Fruit fly (Drosophila melanogaster) whole organism, embryonic: Measurements from ENCODE around the gene ClpP.

Experiments used
- Abd-B ChIP-seq: fragments of 200-800 bp; sonication (Bioruptor generic); optimal IDR thresholded peaks from 2 replicates; lab custom pipeline; 2018; ENCODE audit warnings: missing biosample characterization, mild to moderate bottlenecking, missing genetic modification characterization, moderate library complexity
- Awh ChIP-seq: fragments of 200-800 bp; sonication (Bioruptor generic); IDR thresholded peaks from 2 replicates; pipeline ENCODE4, ENCODE4 v1.3.6; 2022; ENCODE audit warnings: missing biosample characterization, missing genetic modification characterization
- BEAF-32 ChIP-seq: fragments of 200-800 bp; sonication (Bioruptor generic); optimal IDR thresholded peaks from 3 replicates; lab custom pipeline; 2017; ENCODE audit warnings: missing biosample characterization, missing genetic modification characterization, mild to moderate bottlenecking, moderate library complexity, missing genetic modification reagents
- Bteb2 ChIP-seq: fragments of 200-800 bp; sonication (Bioruptor generic); optimal IDR thresholded peaks from 2 replicates; lab custom pipeline; 2016; ENCODE audit warnings: missing biosample characterization, missing genetic modification characterization
- CG10959 ChIP-seq: fragments of 200-800 bp; sonication (Bioruptor generic); IDR thresholded peaks from 2 replicates; pipeline ENCODE4 v1.3.6; 2022; ENCODE audit warnings: missing biosample characterization, missing genetic modification characterization
- CG11504 ChIP-seq: fragments of 200-800 bp; sonication (Bioruptor generic); optimal IDR thresholded peaks from 3 replicates; lab custom pipeline; 2019; ENCODE audit warnings: missing biosample characterization, mild to moderate bottlenecking, missing genetic modification characterization, moderate library complexity
- CG11695 ChIP-seq: fragments of 200-800 bp; sonication (Bioruptor generic); IDR thresholded peaks from 3 replicates; pipeline ENCODE4 v1.3.6; 2022; ENCODE audit warnings: missing biosample characterization, missing genetic modification characterization
- CG13775 ChIP-seq: fragments of 200-800 bp; sonication (Bioruptor generic); optimal IDR thresholded peaks from 3 replicates; lab custom pipeline; 2017; ENCODE audit warnings: missing biosample characterization, mild to moderate bottlenecking, missing genetic modification characterization
- CG13894 ChIP-seq: fragments of 200-800 bp; sonication (Bioruptor generic); optimal IDR thresholded peaks from 3 replicates; lab custom pipeline; 2018; ENCODE audit warnings: missing biosample characterization, mild to moderate bottlenecking, missing genetic modification characterization, moderate library complexity
- CG15073 ChIP-seq: fragments of 200-800 bp; sonication (Bioruptor generic); optimal IDR thresholded peaks from 2 replicates; lab custom pipeline; 2016; ENCODE audit warnings: missing biosample characterization, missing genetic modification characterization
- CG31441 ChIP-seq: fragments of 200-800 bp; sonication (Bioruptor generic); IDR thresholded peaks from 2 replicates; pipeline ENCODE4 v1.3.6; 2022; ENCODE audit warnings: missing biosample characterization, missing genetic modification characterization
- CG3995 ChIP-seq: fragments of 200-800 bp; sonication (Bioruptor generic); optimal IDR thresholded peaks from 3 replicates; lab custom pipeline; 2016; ENCODE audit warnings: missing biosample characterization, missing genetic modification characterization
- CG4404 ChIP-seq: fragments of 200-800 bp; sonication (Bioruptor generic); IDR thresholded peaks from 2 replicates; pipeline ENCODE4 v1.3.6; 2022; ENCODE audit warnings: missing biosample characterization, missing genetic modification characterization
- CG7928 ChIP-seq: fragments of 200-800 bp; sonication (Bioruptor generic); optimal IDR thresholded peaks from 2 replicates; lab custom pipeline; 2017; ENCODE audit warnings: missing biosample characterization, mild to moderate bottlenecking, missing genetic modification characterization
- CG8359 ChIP-seq: fragments of 200-800 bp; sonication (Bioruptor generic); optimal IDR thresholded peaks from 2 replicates; lab custom pipeline; 2017; ENCODE audit warnings: missing biosample characterization, mild to moderate bottlenecking, missing genetic modification characterization, borderline replicate concordance
- CG8478 ChIP-seq: fragments of >200 bp; optimal IDR thresholded peaks from 2 replicates; lab custom pipeline; 2018
- CG8765 ChIP-seq: fragments of 200-800 bp; sonication (Bioruptor generic); IDR thresholded peaks from 2 replicates; pipeline ENCODE4 v1.3.6; 2022; ENCODE audit warnings: missing biosample characterization, missing genetic modification characterization
- CG8924 ChIP-seq: fragments of 200-800 bp; optimal IDR thresholded peaks from 3 replicates; lab custom pipeline; 2019; ENCODE audit warnings: missing biosample characterization, mild to moderate bottlenecking, missing genetic modification characterization, moderate library complexity
- Doc3 ChIP-seq: fragments of 200-800 bp; sonication (Bioruptor generic); IDR thresholded peaks from 3 replicates; pipeline ENCODE4 v1.3.6; 2022; ENCODE audit warnings: missing biosample characterization, missing genetic modification characterization; ENCODE audit not compliant: partially characterized antibody
- Ets65A ChIP-seq: fragments of 200-800 bp; sonication (Bioruptor generic); peaks from one replicate; lab custom pipeline; 2016; ENCODE audit warnings: missing biosample characterization, missing genetic modification characterization
- HLHmδ ChIP-seq: fragments of 200-800 bp; sonication (Bioruptor generic); optimal IDR thresholded peaks from 2 replicates; lab custom pipeline; 2018; ENCODE audit warnings: missing biosample characterization, mild to moderate bottlenecking, missing genetic modification characterization, moderate library complexity
- Hr51 ChIP-seq, 2 experiments: fragments of 200-800 bp; sonication (Bioruptor generic); optimal IDR thresholded peaks; 2 replicates in 1 of 2; 3 replicates in 1 of 2; lab custom pipeline; 2016 to 2018; ENCODE audit warnings: missing biosample characterization in 2 of 2, missing genetic modification characterization in 2 of 2, mild to moderate bottlenecking in 1 of 2, moderate library complexity in 1 of 2
- Mad ChIP-seq: fragments of 200-800 bp; sonication (Bioruptor generic); optimal IDR thresholded peaks from 2 replicates; lab custom pipeline; 2016; ENCODE audit warnings: missing biosample characterization, missing genetic modification characterization
- NFAT ChIP-seq: fragments of 200-800 bp; sonication (Bioruptor generic); IDR thresholded peaks from 2 replicates; pipeline ENCODE4 v1.3.6; 2022; ENCODE audit warnings: missing biosample characterization, missing genetic modification characterization
- Neu2 ChIP-seq: fragments of 200-800 bp; sonication (Bioruptor generic); optimal IDR thresholded peaks from 3 replicates; lab custom pipeline; 2016; ENCODE audit warnings: missing biosample characterization, missing genetic modification characterization, borderline replicate concordance
- Rx ChIP-seq: fragments of 200-800 bp; sonication (Bioruptor generic); IDR thresholded peaks from 2 replicates; pipeline ENCODE4 v1.3.6; 2022; ENCODE audit warnings: missing biosample characterization, missing genetic modification characterization
- Sry-δ ChIP-seq: fragments of 200-800 bp; sonication (Bioruptor generic); optimal IDR thresholded peaks from 2 replicates; lab custom pipeline; 2016; ENCODE audit warnings: missing biosample characterization, missing genetic modification characterization
- Stat92E ChIP-seq, 3 experiments: fragments of >200 bp in 2 of 3; fragments of 200-800 bp in 1 of 3; sonication (Bioruptor generic) in 1 of 3; optimal IDR thresholded peaks; 2 replicates each; lab custom pipeline; 2017 to 2019; ENCODE audit warnings: missing biosample characterization in 3 of 3, missing genetic modification characterization in 3 of 3, mild to moderate bottlenecking in 1 of 3, moderate library complexity in 1 of 3
- Trl ChIP-seq, 3 experiments: fragments of >200 bp in 2 of 3; fragments of 200-800 bp in 1 of 3; sonication (Bioruptor generic) in 1 of 3; optimal IDR thresholded peaks; 2 replicates in 1 of 3; 3 replicates in 2 of 3; lab custom pipeline; 2016 to 2017; ENCODE audit warnings: missing biosample characterization in 1 of 3, missing genetic modification characterization in 1 of 3
- YL-1 ChIP-seq: fragments of 200-800 bp; sonication (Bioruptor generic); optimal IDR thresholded peaks from 3 replicates; lab custom pipeline; 2017; ENCODE audit warnings: missing biosample characterization, mild to moderate bottlenecking, missing genetic modification characterization
- ash1 ChIP-seq: fragments of 200-800 bp; sonication (Bioruptor generic); optimal IDR thresholded peaks from 2 replicates; lab custom pipeline; 2018; ENCODE audit warnings: missing biosample characterization, mild to moderate bottlenecking, missing genetic modification characterization
- cwo ChIP-seq: fragments of 200-800 bp; sonication (Bioruptor generic); optimal IDR thresholded peaks from 3 replicates; lab custom pipeline; 2017; ENCODE audit warnings: missing biosample characterization, missing genetic modification characterization, mild to moderate bottlenecking, moderate library complexity, missing genetic modification reagents
- ewg ChIP-seq: fragments of 200-800 bp; sonication (Bioruptor generic); optimal IDR thresholded peaks from 3 replicates; lab custom pipeline; 2017; ENCODE audit warnings: mild to moderate bottlenecking, missing biosample characterization, missing genetic modification reagents, missing genetic modification characterization
- fd3F ChIP-seq: fragments of 200-800 bp; sonication (Bioruptor generic); optimal IDR thresholded peaks from 2 replicates; lab custom pipeline; 2018; ENCODE audit warnings: missing biosample characterization, mild to moderate bottlenecking, missing genetic modification characterization, moderate library complexity
- hbn ChIP-seq: fragments of 200-800 bp; sonication (Bioruptor generic); IDR thresholded peaks from 2 replicates; pipeline ENCODE4 v1.3.6; 2022; ENCODE audit warnings: missing biosample characterization, missing genetic modification characterization; ENCODE audit not compliant: partially characterized antibody
- ind ChIP-seq: fragments of 200-800 bp; sonication (Bioruptor generic); optimal IDR thresholded peaks from 3 replicates; lab custom pipeline; 2016; ENCODE audit warnings: missing biosample characterization, missing genetic modification characterization
- kah ChIP-seq: fragments of 200-800 bp; sonication (Bioruptor generic); optimal IDR thresholded peaks from 2 replicates; lab custom pipeline; 2018; ENCODE audit warnings: missing biosample characterization, mild to moderate bottlenecking, missing genetic modification characterization
- lov ChIP-seq, 2 experiments: fragments of 200-800 bp in 1 of 2; fragments of >200 bp in 1 of 2; sonication (Bioruptor generic) in 1 of 2; IDR thresholded peaks in 1 of 2; optimal IDR thresholded peaks in 1 of 2; 2 replicates in 1 of 2; 3 replicates in 1 of 2; pipeline versions ENCODE4 v1.3.6 to Lab custom; 2017 to 2022; ENCODE audit warnings: missing biosample characterization in 1 of 2, missing genetic modification characterization in 1 of 2
- luna ChIP-seq: fragments of 200-800 bp; sonication (Bioruptor generic); optimal IDR thresholded peaks from 2 replicates; lab custom pipeline; 2016; ENCODE audit warnings: missing biosample characterization, missing genetic modification characterization
- nmo ChIP-seq: fragments of 200-800 bp; sonication (Bioruptor generic); optimal IDR thresholded peaks from 2 replicates; lab custom pipeline; 2018; ENCODE audit warnings: missing biosample characterization, mild to moderate bottlenecking, missing genetic modification characterization, moderate library complexity
- otp ChIP-seq: fragments of 200-800 bp; sonication (Bioruptor generic); IDR thresholded peaks from 3 replicates; pipeline ENCODE4, ENCODE4 v1.3.6; 2022; ENCODE audit warnings: missing biosample characterization, missing genetic modification characterization
- pho ChIP-seq: fragments of 200-800 bp; sonication (Bioruptor generic); optimal IDR thresholded peaks from 2 replicates; lab custom pipeline; 2016; ENCODE audit warnings: missing biosample characterization, missing genetic modification characterization
- pzg ChIP-seq: fragments of 200-800 bp; sonication (Bioruptor generic); optimal IDR thresholded peaks from 3 replicates; lab custom pipeline; 2018; ENCODE audit warnings: missing biosample characterization, mild to moderate bottlenecking, missing genetic modification characterization, moderate library complexity
- rib ChIP-seq: fragments of 200-800 bp; sonication (Bioruptor generic); IDR thresholded peaks from 2 replicates; pipeline ENCODE4 v1.3.6; 2022; ENCODE audit warnings: missing biosample characterization, missing genetic modification characterization
- ro ChIP-seq: fragments of 200-800 bp; sonication (Bioruptor generic); IDR thresholded peaks from 2 replicates; pipeline ENCODE4 v1.3.6; 2022; ENCODE audit warnings: missing biosample characterization, missing genetic modification characterization
- shn ChIP-seq: fragments of 200-800 bp; sonication (Bioruptor generic); optimal IDR thresholded peaks from 3 replicates; lab custom pipeline; 2016; ENCODE audit warnings: missing biosample characterization, missing genetic modification characterization
- slou ChIP-seq: fragments of 200-800 bp; sonication (Bioruptor generic); optimal IDR thresholded peaks from 3 replicates; lab custom pipeline; 2016; ENCODE audit warnings: missing biosample characterization, missing genetic modification characterization
- usp ChIP-seq: fragments of >200 bp; optimal IDR thresholded peaks from 2 replicates; lab custom pipeline; 2017; ENCODE audit warnings: missing biosample characterization, missing genetic modification characterization
- vnd ChIP-seq: fragments of 200-800 bp; sonication (Bioruptor generic); IDR thresholded peaks from 3 replicates; pipeline ENCODE4 v1.3.6; 2022; ENCODE audit warnings: missing biosample characterization, missing genetic modification characterization; ENCODE audit not compliant: partially characterized antibody

ClpP gene

DNA sequence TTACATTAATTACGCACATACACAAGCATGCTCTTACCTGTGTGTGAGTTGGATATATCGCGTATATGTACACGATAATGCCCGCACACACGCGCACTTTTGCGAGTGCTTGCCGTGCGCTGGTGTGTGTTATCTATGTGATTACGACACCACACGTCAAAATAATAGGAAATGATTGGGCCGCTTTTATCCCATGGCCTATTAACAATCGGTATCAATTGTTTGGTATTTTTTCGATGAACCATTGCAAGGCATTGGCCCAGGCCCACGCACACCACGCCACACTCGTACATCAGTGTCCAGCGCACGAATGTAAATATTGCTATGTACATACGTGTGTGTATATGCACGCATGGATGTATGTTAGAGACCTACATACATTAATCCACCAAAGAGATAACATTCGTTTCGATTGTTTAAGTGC lies 21.7 kb upstream of the ClpP start (continued):
- TF ChIP-seq CG8924 (peak; percentile 82), Abd-B (GFP tag; lab: Kevin White, UChicago) (no peak), Mad (GFP tag; lab: Kevin White, UChicago) (no peak), Awh (GFP tag; lab: Robert Waterston, UW) (peak; percentile 78; the same call in 1 of the 2 replicates), lov (optimal IDR thresholded peaks at IDR 0.05; lab: Kevin White, UChicago) (no peak), lov (GFP tag; IDR thresholded peaks at IDR 0.05; lab: Robert Waterston, UW) (no peak), CG10959 (GFP tag; lab: Robert Waterston, UW) (no peak), ewg (peak; percentile 26), CG11504 (tag; lab: Kevin White, UChicago) (no peak), luna (GFP tag; lab: Kevin White, UChicago) (no peak), CG11695 (GFP tag; lab: Robert Waterston, UW) (peak; percentile 30; the same call in 1 of the 3 replicates), shn (GFP tag; lab: Kevin White, UChicago) (peak; percentile 57), CG15073 (no peak), hbn (GFP tag; lab: Robert Waterston, UW) (peak; percentile 61), CG13775 (GFP tag; lab: Kevin White, UChicago) (peak; percentile 50), Sry-δ (peak; percentile 54), nmo (GFP tag; lab: Kevin White, UChicago) (peak; percentile 35), otp (no peak; the same call in 2 of the 3 replicates), kah (peak; percentile 76), CG8478 (lab: Kevin White, UChicago) (no peak), pho (GFP tag; lab: Kevin White, UChicago) (peak; percentile 18), CG13894 (tag; lab: Kevin White, UChicago) (peak; percentile 93), HLHmδ (GFP tag; lab: Kevin White, UChicago) (peak; percentile 93), Bteb2 (GFP tag; lab: Kevin White, UChicago) (peak; percentile 36), CG8359 (GFP tag; lab: Kevin White, UChicago) (no peak), Ets65A (no peak), CG7928 (GFP tag; lab: Kevin White, UChicago) (no peak), fd3F (peak; percentile 24), BEAF-32 (GFP tag; lab: Kevin White, UChicago) (peak; percentile 62), YL-1 (GFP tag; lab: Kevin White, UChicago) (peak; percentile 88), NFAT (peak; percentile 70; the same call in 1 of the 2 replicates), ro (GFP tag; lab: Robert Waterston, UW) (no peak), CG8765 (GFP tag; lab: Robert Waterston, UW) (no peak), Trl (optimal IDR thresholded peaks at IDR 0.05; lab: Kevin White, UChicago) (peak in 1 of 2 experiments; percentile 31), Trl (GFP tag; optimal IDR thresholded peaks at IDR 0.05; lab: Kevin White, UChicago) (peak; percentile 45), Rx (GFP tag; lab: Robert Waterston, UW) (no peak), CG4404 (no peak), CG3995 (GFP tag; lab: Kevin White, UChicago) (peak; percentile 13), Stat92E (GFP tag; optimal IDR thresholded peaks at IDR 0.05; lab: Kevin White, UChicago) (peak in 1 of 3 experiments; percentile 33), ind (GFP tag; lab: Kevin White, UChicago) (peak; percentile 9), rib (GFP tag; lab: Robert Waterston, UW) (peak; percentile 79; the same call in 1 of the 2 replicates), usp (GFP tag; lab: Kevin White, UChicago) (no peak), Neu2 (GFP tag; lab: Kevin White, UChicago) (no peak), cwo (peak; percentile 61), Hr51 (GFP tag; optimal IDR thresholded peaks at IDR 0.05; lab: Kevin White, UChicago) (peak in 1 of 2 experiments; percentile 40), slou (GFP tag; lab: Kevin White, UChicago) (no peak), Doc3 (GFP tag; lab: Robert Waterston, UW) (0 out of 3 replicates have a peak, but pooled peaks have one; percentile 11), CG31441 (peak; percentile 49), vnd (GFP tag; lab: Robert Waterston, UW) (no peak; the same call in 2 of the 3 replicates), ash1 (peak; percentile 40), pzg (GFP tag; lab: Kevin White, UChicago) (peak; percentile 58)
